Fruit fly (Drosophila melanogaster): ENCODE results near the gene CG1812.
A peak's percentile ranks its signal among the peaks of the same experiment; 100 is the strongest.

Gene CG1812

DNA sequence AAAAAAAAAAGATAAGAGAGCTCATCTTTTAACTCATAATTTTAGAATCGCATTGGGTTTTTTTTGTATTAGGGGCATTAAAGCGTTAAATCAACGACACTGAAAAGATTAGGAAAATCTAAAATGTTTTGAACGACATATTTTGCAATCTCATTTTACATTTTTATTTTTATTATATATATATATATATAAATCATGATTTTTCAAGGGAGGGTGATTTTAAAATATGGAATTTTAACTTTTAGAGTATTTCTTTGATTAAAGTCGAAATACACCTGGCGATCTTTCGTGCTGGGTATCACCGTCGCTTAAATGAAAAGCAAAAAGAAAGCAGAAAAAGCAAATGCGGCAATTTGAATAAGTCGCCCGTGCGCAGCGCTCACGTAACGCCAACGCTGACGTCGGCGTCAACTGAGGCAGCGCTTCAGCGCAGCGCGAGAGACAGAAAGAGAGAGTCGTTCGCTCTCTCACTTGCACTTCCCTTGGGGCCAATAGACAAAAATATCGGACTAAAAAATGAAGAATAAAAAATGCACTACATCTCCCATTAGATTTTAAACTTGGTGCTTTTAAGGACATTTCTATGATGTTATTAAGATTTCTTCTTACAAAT is 21.9 kb upstream of the CG1812 start (continued):
- no peak for TF ChIP-seq Scr (GFP tag; IDR thresholded peaks at IDR 0.05; ENCODE audit: partially characterized antibody)
- 0 out of 4 replicates have a peak, but pooled peaks have one; percentile 28 for TF ChIP-seq chinmo (GFP tag; IDR thresholded peaks at IDR 0.05; ENCODE audit: partially characterized antibody)

DNA sequence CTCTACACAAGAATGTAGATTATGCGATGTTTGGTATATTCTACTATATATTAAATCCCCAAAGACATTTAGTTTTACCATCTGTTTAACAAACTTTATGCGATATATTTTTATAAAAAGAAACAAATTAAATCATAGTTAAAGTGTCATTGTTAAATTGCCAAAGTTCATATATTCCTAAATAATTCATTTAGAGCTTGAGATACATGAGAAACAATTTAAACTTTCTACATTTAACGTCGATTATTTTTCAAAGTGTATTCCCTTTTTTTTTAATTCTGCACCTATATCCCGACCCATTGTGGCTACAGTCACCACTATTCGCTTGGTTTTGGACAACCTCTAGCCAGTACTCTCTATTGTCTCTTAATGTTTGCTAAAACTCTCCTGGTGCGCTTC is 21.4 kb upstream of the CG1812 start:
- TF ChIP-seq cg (GFP tag; optimal IDR thresholded peaks at IDR 0.05) (no peak), Dll (GFP tag; IDR thresholded peaks at IDR 0.05; ENCODE audit: partially characterized antibody) (no peak), Tbp (GFP tag; optimal IDR thresholded peaks at IDR 0.05) (no peak), br (optimal IDR thresholded peaks at IDR 0.05) (no peak), gcm (GFP tag; optimal IDR thresholded peaks at IDR 0.05) (no peak), so (GFP tag; IDR thresholded peaks at IDR 0.05) (no peak), sens (GFP tag) (peak; percentile 60), Meics (GFP tag; optimal IDR thresholded peaks at IDR 0.05) (peak; percentile 27), CG12155 (GFP tag; optimal IDR thresholded peaks at IDR 0.05) (no peak), en (GFP tag; optimal IDR thresholded peaks at IDR 0.05) (no peak), D19A (tag; optimal IDR thresholded peaks at IDR 0.05) (peak; percentile 51), HLH54F (GFP tag; optimal IDR thresholded peaks at IDR 0.05) (no peak), gem (tag; optimal IDR thresholded peaks at IDR 0.05) (peak; percentile 35), repo (GFP tag; optimal IDR thresholded peaks at IDR 0.05) (no peak), CG18476 (GFP tag; optimal IDR thresholded peaks at IDR 0.05) (no peak), Atf3 (GFP tag; optimal IDR thresholded peaks at IDR 0.05) (no peak), NC2α (GFP tag; optimal IDR thresholded peaks at IDR 0.05) (no peak)

DNA sequence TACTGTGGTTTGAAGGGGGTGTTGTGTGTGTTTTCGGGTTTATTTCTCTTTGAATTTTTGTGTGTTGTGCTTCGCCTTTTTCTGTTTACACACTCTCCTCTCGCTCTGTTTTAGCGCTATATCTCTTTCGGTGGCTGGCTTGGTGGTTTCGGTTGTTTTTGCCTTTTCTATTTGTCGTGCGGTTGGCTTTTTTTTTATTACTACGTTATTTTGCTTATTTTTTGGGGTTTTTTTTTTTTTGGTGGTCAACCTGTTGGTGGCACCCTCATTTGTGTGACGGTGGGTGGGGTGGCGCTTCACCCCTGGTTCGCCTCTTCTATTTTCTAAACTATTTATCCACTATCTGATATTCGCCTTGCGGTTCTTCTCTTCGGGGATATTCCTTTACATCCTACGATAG is 20.5 kb upstream of the CG1812 start:
- TF ChIP-seq sens (GFP tag): peak; percentile 27
- TF ChIP-seq peb (GFP tag; IDR thresholded peaks at IDR 0.05): no peak
- no peak for TF ChIP-seq CG17912 (GFP tag; optimal IDR thresholded peaks at IDR 0.05)
- TF ChIP-seq cas (GFP tag; IDR thresholded peaks at IDR 0.05): no peak
- no peak for TF ChIP-seq ranshi (GFP tag; IDR thresholded peaks at IDR 0.05)
- no peak for TF ChIP-seq CG32532 (GFP tag; IDR thresholded peaks at IDR 0.05)
- TF ChIP-seq CG10543 (GFP tag; optimal IDR thresholded peaks at IDR 0.05): no peak
- no peak for TF ChIP-seq Xrp1 (GFP tag; IDR thresholded peaks at IDR 0.05)
- no peak for TF ChIP-seq CG10979 (tag; optimal IDR thresholded peaks at IDR 0.05)
- TF ChIP-seq CG10321 (GFP tag; IDR thresholded peaks at IDR 0.05): no peak
- TF ChIP-seq toy (GFP tag; IDR thresholded peaks at IDR 0.05): no peak
- TF ChIP-seq corto (GFP tag; optimal IDR thresholded peaks at IDR 0.05): no peak
- TF ChIP-seq Drgx (GFP tag; IDR thresholded peaks at IDR 0.05): peak; percentile 50; the same call in 1 of the 2 replicates
- TF ChIP-seq twi (tag; optimal IDR thresholded peaks at IDR 0.05): no peak
- TF ChIP-seq Dll (GFP tag; IDR thresholded peaks at IDR 0.05; ENCODE audit: partially characterized antibody): 0 out of 4 replicates have a peak, but pooled peaks have one; percentile 24
- TF ChIP-seq ro (GFP tag; IDR thresholded peaks at IDR 0.05): no peak
- no peak for TF ChIP-seq CG11560 (tag; IDR thresholded peaks at IDR 0.05)
- TF ChIP-seq CG1529 (GFP tag; optimal IDR thresholded peaks at IDR 0.05): no peak
- no peak for TF ChIP-seq Dad (GFP tag; optimal IDR thresholded peaks at IDR 0.05)

DNA sequence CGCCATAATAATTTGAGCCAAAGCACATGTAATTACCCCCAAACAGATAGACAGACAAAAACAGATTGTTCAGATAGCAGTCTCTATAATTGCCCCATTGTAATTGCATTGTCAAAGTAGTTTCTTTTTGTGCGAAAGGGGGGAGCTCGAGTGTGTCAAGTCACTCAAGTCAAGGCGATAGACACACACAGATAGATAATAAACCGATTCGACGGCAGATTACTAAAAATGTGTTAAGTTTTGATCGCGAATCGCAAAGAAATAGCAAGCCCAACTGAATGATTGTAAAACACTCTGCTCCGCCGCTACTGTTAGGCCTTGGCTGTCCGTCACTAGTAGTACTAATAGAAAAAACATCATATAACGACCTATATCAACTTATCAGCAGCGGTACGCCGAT is 18.7 kb upstream of the CG1812 start:
- TF ChIP-seq CG16779 (GFP tag; IDR thresholded peaks at IDR 0.05) (no peak), sug (tag; optimal IDR thresholded peaks at IDR 0.05) (peak; percentile 54), Pdp1 (GFP tag; optimal IDR thresholded peaks at IDR 0.05) (peak in 1 of 2 experiments; percentile 13), grn (GFP tag; optimal IDR thresholded peaks at IDR 0.05) (peak; percentile 79), exex (tag; optimal IDR thresholded peaks at IDR 0.05) (peak; percentile 79), mirr (GFP tag; optimal IDR thresholded peaks at IDR 0.05) (peak; percentile 59), mld (GFP tag; IDR thresholded peaks at IDR 0.05; ENCODE audit: partially characterized antibody) (no peak), caup (GFP tag; optimal IDR thresholded peaks at IDR 0.05; ENCODE audit: severe bottlenecking) (peak; percentile 23), lab (GFP tag; optimal IDR thresholded peaks at IDR 0.05) (peak; percentile 13), CG34376 (GFP tag; optimal IDR thresholded peaks at IDR 0.05) (peak; percentile 5), Sin3A (optimal IDR thresholded peaks at IDR 0.05) (no peak)
